Fruit fly (Drosophila melanogaster): ENCODE results near the gene CG4452.

DNA sequence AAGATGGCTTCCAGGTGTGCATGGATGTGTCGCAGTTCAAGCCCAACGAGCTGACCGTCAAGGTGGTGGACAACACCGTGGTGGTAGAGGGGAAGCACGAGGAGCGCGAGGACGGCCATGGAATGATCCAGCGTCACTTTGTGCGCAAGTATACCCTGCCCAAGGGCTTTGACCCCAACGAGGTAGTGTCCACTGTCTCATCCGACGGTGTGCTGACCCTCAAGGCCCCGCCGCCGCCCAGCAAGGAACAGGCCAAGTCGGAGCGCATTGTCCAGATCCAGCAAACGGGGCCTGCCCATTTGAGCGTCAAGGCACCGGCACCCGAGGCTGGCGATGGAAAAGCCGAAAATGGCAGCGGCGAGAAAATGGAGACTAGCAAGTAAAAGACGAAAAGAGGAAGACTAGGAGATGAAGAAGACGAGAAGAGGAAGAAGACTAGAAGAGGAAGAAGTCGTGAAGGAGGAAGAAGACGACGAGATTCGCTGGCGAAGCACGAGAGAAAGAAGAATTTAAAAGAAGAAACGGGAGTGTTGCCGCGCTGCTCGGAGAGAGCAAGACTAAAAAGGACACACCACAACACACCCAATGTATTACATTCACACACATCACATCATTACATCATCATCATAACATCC lies 17.4 kb downstream of the CG4452 start:
- TF ChIP-seq Hr78 (GFP tag; optimal IDR thresholded peaks at IDR 0.05): no peak
- no peak for TF ChIP-seq foxo (GFP tag; optimal IDR thresholded peaks at IDR 0.05)
- no peak for TF ChIP-seq Abd-B (GFP tag; optimal IDR thresholded peaks at IDR 0.05)
- TF ChIP-seq h (GFP tag; optimal IDR thresholded peaks at IDR 0.05): no peak
